Worm (Caenorhabditis elegans): ENCODE measurements around the gene F22B3.8.

DNA sequence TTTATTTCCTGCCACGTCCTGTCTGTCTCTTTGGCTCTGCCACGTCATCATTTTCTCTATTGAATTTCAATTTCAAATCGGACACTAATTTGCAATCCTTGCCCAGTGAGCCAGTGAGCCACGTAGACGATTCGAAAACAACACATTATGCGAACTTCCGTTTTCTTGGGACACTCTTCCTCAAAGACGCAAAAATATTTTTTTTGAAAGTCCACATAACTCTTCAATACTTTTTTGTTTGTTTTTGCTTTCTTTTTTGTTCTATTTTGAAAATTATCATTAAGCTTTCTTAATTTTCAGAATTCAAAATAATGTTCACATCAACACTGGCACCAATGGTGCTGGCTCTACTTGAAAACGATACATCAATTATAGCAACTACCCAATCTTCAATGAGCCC, 30.5 kb downstream of the F22B3.8 start, which contains the start of gene tag-89:
- no peak for TF ChIP-seq elt-2 (tag; optimal IDR thresholded peaks at IDR 0.05)
- TF ChIP-seq ama-1 (optimal IDR thresholded peaks at IDR 0.05), result no peak
- TF ChIP-seq pqm-1 (tag; optimal IDR thresholded peaks at IDR 0.05), result no peak
- no peak for TF ChIP-seq pha-4 (tag; optimal IDR thresholded peaks at IDR 0.05)
- no peak for TF ChIP-seq elt-1 (tag; optimal IDR thresholded peaks at IDR 0.05)
- no peak for TF ChIP-seq ztf-11 (tag; optimal IDR thresholded peaks at IDR 0.05)
- TF ChIP-seq ZK546.5 (tag; optimal IDR thresholded peaks at IDR 0.05), result no peak
- TF ChIP-seq egl-27 (tag; optimal IDR thresholded peaks at IDR 0.05), result no peak
- TF ChIP-seq nhr-25 (tag; optimal IDR thresholded peaks at IDR 0.05), result no peak
- no peak for TF ChIP-seq fos-1 (tag; optimal IDR thresholded peaks at IDR 0.05)
- TF ChIP-seq ceh-82 (tag; optimal IDR thresholded peaks at IDR 0.05), result no peak
- TF ChIP-seq unc-39 (tag; optimal IDR thresholded peaks at IDR 0.05), result no peak
- TF ChIP-seq lin-39 (tag; optimal IDR thresholded peaks at IDR 0.05), result no peak
